Fruit fly (Drosophila melanogaster): ENCODE data around the gene CG15765.

The CG15765 gene

DNA sequence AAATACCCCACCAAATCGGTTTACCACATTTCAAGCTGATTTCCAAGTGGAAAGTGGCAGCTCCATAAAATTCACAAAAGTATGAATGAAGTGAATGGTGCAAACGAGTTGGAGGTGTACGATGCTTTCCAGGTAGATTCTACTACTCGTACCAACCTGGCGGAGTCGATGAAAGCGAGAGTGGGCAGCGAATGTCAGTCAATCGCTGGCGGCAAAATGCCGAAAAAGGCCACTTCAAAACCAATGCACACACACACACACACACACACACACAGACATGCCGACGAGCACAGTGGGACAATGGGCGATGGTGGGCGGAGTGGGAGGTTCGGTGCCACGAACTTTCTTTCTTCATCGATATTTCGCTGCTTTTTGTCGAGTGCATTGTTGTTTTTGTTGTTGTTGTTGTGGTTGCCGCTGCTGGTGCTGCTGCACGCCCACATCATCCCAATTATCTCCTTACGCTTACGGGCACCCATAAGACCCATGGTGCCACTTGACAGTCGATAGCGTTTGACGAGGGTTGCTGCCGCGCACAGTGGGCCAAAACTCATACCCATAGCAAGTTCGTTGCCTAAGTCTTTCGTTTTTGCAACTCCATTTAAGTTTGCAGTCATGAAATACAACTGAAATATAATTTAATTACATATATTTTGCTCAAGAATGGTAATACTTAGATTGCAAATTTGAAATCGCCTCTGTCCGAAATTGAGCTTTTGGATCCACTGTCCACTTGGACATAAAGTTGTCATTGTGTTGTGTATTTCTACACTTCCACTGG, 34.9 kb upstream of the CG15765 start (continued):
- TF ChIP-seq oc (tag; optimal IDR thresholded peaks at IDR 0.05) (peak; percentile 61), H2.0 (GFP tag; IDR thresholded peaks at IDR 0.05) (no peak), crp (GFP tag; optimal IDR thresholded peaks at IDR 0.05) (no peak), CkIIα-i1 (GFP tag; IDR thresholded peaks at IDR 0.05) (no peak), CG13894 (tag; optimal IDR thresholded peaks at IDR 0.05) (no peak), CG4328 (GFP tag; optimal IDR thresholded peaks at IDR 0.05) (no peak), CG10274 (GFP tag; optimal IDR thresholded peaks at IDR 0.05) (no peak), CG6813 (GFP tag; optimal IDR thresholded peaks at IDR 0.05) (peak; percentile 2), Ssrp (tag; optimal IDR thresholded peaks at IDR 0.05) (peak; percentile 62), pan (optimal IDR thresholded peaks at IDR 0.05) (no peak), pan (GFP tag; optimal IDR thresholded peaks at IDR 0.05 in 1 of 2, IDR thresholded peaks at IDR 0.05 in 1 of 2) (peak in 1 of 2 experiments; percentile 37), Dip3 (GFP tag; optimal IDR thresholded peaks at IDR 0.05) (no peak), CG32772 (GFP tag; IDR thresholded peaks at IDR 0.05) (peak; percentile 55; the same call in 1 of the 2 replicates), vvl (GFP tag; IDR thresholded peaks at IDR 0.05) (peak; percentile 52; the same call in 1 of the 2 replicates), fd3F (GFP tag; optimal IDR thresholded peaks at IDR 0.05) (no peak), Mad (GFP tag; optimal IDR thresholded peaks at IDR 0.05) (no peak), CG7839 (tag; optimal IDR thresholded peaks at IDR 0.05) (peak; percentile 62), klu (GFP tag; IDR thresholded peaks at IDR 0.05) (no peak), ssp (GFP tag; IDR thresholded peaks at IDR 0.05) (peak; percentile 27; the same call in 1 of the 2 replicates), nerfin-1 (tag; optimal IDR thresholded peaks at IDR 0.05) (peak; percentile 20), HLH54F (GFP tag; optimal IDR thresholded peaks at IDR 0.05) (no peak), CG13424 (tag; optimal IDR thresholded peaks at IDR 0.05) (peak; percentile 47), CG15269 (tag; optimal IDR thresholded peaks at IDR 0.05) (peak; percentile 47), slou (GFP tag; optimal IDR thresholded peaks at IDR 0.05) (no peak), Rx (GFP tag; IDR thresholded peaks at IDR 0.05) (peak; percentile 21; the same call in 1 of the 2 replicates), CG34224 (GFP tag; IDR thresholded peaks at IDR 0.05; ENCODE audit: partially characterized antibody) (no peak), Nf-YB (GFP tag; optimal IDR thresholded peaks at IDR 0.05) (no peak), unpg (GFP tag; optimal IDR thresholded peaks at IDR 0.05) (peak; percentile 61), ro (GFP tag; IDR thresholded peaks at IDR 0.05) (no peak), CG4820 (GFP tag; optimal IDR thresholded peaks at IDR 0.05) (peak; percentile 42), Dbx (GFP tag; IDR thresholded peaks at IDR 0.05) (no peak), Usf (GFP tag; optimal IDR thresholded peaks at IDR 0.05) (no peak), Hr3 (GFP tag; optimal IDR thresholded peaks at IDR 0.05) (no peak), CG17186 (GFP tag; optimal IDR thresholded peaks at IDR 0.05) (no peak), lab (GFP tag; optimal IDR thresholded peaks at IDR 0.05) (peak; percentile 34), Sox100B (GFP tag; optimal IDR thresholded peaks at IDR 0.05) (no peak), CG11398 (GFP tag; optimal IDR thresholded peaks at IDR 0.05) (no peak), crc (GFP tag; optimal IDR thresholded peaks at IDR 0.05) (no peak), tgo (GFP tag; IDR thresholded peaks at IDR 0.05) (peak; percentile 35; the same call in 1 of the 3 replicates), CG11504 (tag; optimal IDR thresholded peaks at IDR 0.05) (peak; percentile 72), CG1233 (GFP tag; optimal IDR thresholded peaks at IDR 0.05) (peak; percentile 6), her (GFP tag; optimal IDR thresholded peaks at IDR 0.05) (no peak), CG10431 (GFP tag; optimal IDR thresholded peaks at IDR 0.05) (no peak), so (GFP tag; IDR thresholded peaks at IDR 0.05) (peak; percentile 47; the same call in 1 of the 3 replicates), Asciz (GFP tag; optimal IDR thresholded peaks at IDR 0.05) (peak; percentile 54), eyg (GFP tag; optimal IDR thresholded peaks at IDR 0.05) (no peak), fu2 (GFP tag; optimal IDR thresholded peaks at IDR 0.05) (no peak), CG18599 (GFP tag; optimal IDR thresholded peaks at IDR 0.05) (peak; percentile 15), dysf (GFP tag; IDR thresholded peaks at IDR 0.05) (peak; percentile 51; the same call in 2 of the 3 replicates)
